Worm (Caenorhabditis elegans): ENCODE results near the gene C49F5.7.

- TF ChIP-seq zag-1 (tag; optimal IDR thresholded peaks at IDR 0.05) (no peak), mdl-1 (tag; optimal IDR thresholded peaks at IDR 0.05) (no peak), nhr-12 (tag; optimal IDR thresholded peaks at IDR 0.05) (no peak), aly-2 (tag; optimal IDR thresholded peaks at IDR 0.05) (no peak), pha-4 (tag; optimal IDR thresholded peaks at IDR 0.05) (no peak)
Observed at ce11 chrX:11983576-11984061, 11.0 kb upstream of the C49F5.7 start, which contains the start of gene C49F5.3.

Data from whole organism, L3 larva.